Worm (Caenorhabditis elegans): ENCODE data around the gene Y46G5A.20.

ce11 chrII:12828863-12829262 is 18.1 kb downstream of the Y46G5A.20 start, which contains the start of gene Y46G5A.23:
- TF ChIP-seq ama-1 (optimal IDR thresholded peaks at IDR 0.05) (no peak), nhr-237 (tag; optimal IDR thresholded peaks at IDR 0.05) (no peak), fos-1 (tag; optimal IDR thresholded peaks at IDR 0.05) (no peak), Y55F3AM.14 (GFP tag; optimal IDR thresholded peaks at IDR 0.05) (no peak), R02D3.7 (tag; optimal IDR thresholded peaks at IDR 0.05) (no peak), unc-55 (GFP tag; optimal IDR thresholded peaks at IDR 0.05) (no peak), nhr-25 (tag; optimal IDR thresholded peaks at IDR 0.05) (no peak), nhr-77 (tag; optimal IDR thresholded peaks at IDR 0.05) (no peak), nhr-11 (tag; optimal IDR thresholded peaks at IDR 0.05) (no peak), F13H6.1 (tag; optimal IDR thresholded peaks at IDR 0.05) (no peak), lin-39 (tag; optimal IDR thresholded peaks at IDR 0.05) (no peak), unc-62 (GFP tag; optimal IDR thresholded peaks at IDR 0.05) (no peak)
